Fruit fly (Drosophila melanogaster): Measurements from ENCODE around the gene CG8006.

CG8006 gene

dm6 chr3L:8185263-8186227 lies 26.1 kb upstream of the CG8006 start:
- TF ChIP-seq CG32121 (GFP tag; IDR thresholded peaks at IDR 0.05) (peak; percentile 42; the same call in 1 of the 2 replicates), CG4496 (GFP tag; IDR thresholded peaks at IDR 0.05) (peak; percentile 66; the same call in 2 of the 3 replicates), EcR (GFP tag; optimal IDR thresholded peaks at IDR 0.05) (peak; percentile 25), fd96Ca (GFP tag; IDR thresholded peaks at IDR 0.05) (peak; percentile 72), CG14655 (GFP tag; optimal IDR thresholded peaks at IDR 0.05) (no peak), gl (tag; optimal IDR thresholded peaks at IDR 0.05) (no peak), Pif1B (GFP tag; optimal IDR thresholded peaks at IDR 0.05) (peak; percentile 65), CG9948 (tag; optimal IDR thresholded peaks at IDR 0.05) (peak; percentile 48), CG34367 (tag; optimal IDR thresholded peaks at IDR 0.05) (peak; percentile 36), CG15710 (tag; optimal IDR thresholded peaks at IDR 0.05) (peak; percentile 57), CG17806 (tag; optimal IDR thresholded peaks at IDR 0.05) (peak; percentile 33), CG8159 (tag; optimal IDR thresholded peaks at IDR 0.05) (peak; percentile 74), Snoo (tag; optimal IDR thresholded peaks at IDR 0.05) (peak; percentile 42), D1 (tag; optimal IDR thresholded peaks at IDR 0.05) (no peak), CG8301 (tag; optimal IDR thresholded peaks at IDR 0.05) (peak; percentile 59), Ets98B (GFP tag; IDR thresholded peaks at IDR 0.05) (peak; percentile 53), rn (GFP tag; IDR thresholded peaks at IDR 0.05) (no peak)

dm6 chr3L:8186627-8187396 lies 24.9 kb upstream of the CG8006 start, which contains the start of the genes ERR and Atg18a:
Gene ERR, minus strand, starts transcription at chr3L:8186671.
Gene Atg18a, plus strand, starts transcription at chr3L:8186857.
- TF ChIP-seq CG12605 (GFP tag; IDR thresholded peaks at IDR 0.05) (peak; percentile 50; the same call in 1 of the 2 replicates), CG13204 (GFP tag; optimal IDR thresholded peaks at IDR 0.05) (no peak), CG10348 (GFP tag; IDR thresholded peaks at IDR 0.05) (peak; percentile 77), Snoo (tag; optimal IDR thresholded peaks at IDR 0.05) (peak; percentile 78), CG32121 (GFP tag; IDR thresholded peaks at IDR 0.05) (peak; percentile 89), CG8159 (tag; optimal IDR thresholded peaks at IDR 0.05) (peak; percentile 82), D1 (tag; optimal IDR thresholded peaks at IDR 0.05) (no peak), CG9948 (tag; optimal IDR thresholded peaks at IDR 0.05) (peak; percentile 73), CG34367 (tag; optimal IDR thresholded peaks at IDR 0.05) (peak; percentile 69), CG15710 (tag; optimal IDR thresholded peaks at IDR 0.05) (peak; percentile 87), EcR (GFP tag; optimal IDR thresholded peaks at IDR 0.05) (no peak), Ets98B (GFP tag; IDR thresholded peaks at IDR 0.05) (peak; percentile 82), CG14655 (GFP tag; optimal IDR thresholded peaks at IDR 0.05) (no peak), gl (tag; optimal IDR thresholded peaks at IDR 0.05) (peak; percentile 19), CG17806 (tag; optimal IDR thresholded peaks at IDR 0.05) (peak; percentile 73), rn (GFP tag; IDR thresholded peaks at IDR 0.05) (peak; percentile 84), fd96Ca (GFP tag; IDR thresholded peaks at IDR 0.05) (peak; percentile 81), CG8301 (tag; optimal IDR thresholded peaks at IDR 0.05) (peak; percentile 74), CG4496 (GFP tag; IDR thresholded peaks at IDR 0.05) (peak; percentile 92), Pif1A (GFP tag; optimal IDR thresholded peaks at IDR 0.05) (no peak), Pif1B (GFP tag; optimal IDR thresholded peaks at IDR 0.05) (peak; percentile 73)

- TF ChIP-seq Pif1A (GFP tag; optimal IDR thresholded peaks at IDR 0.05), result no peak
- 0 out of 2 replicates have a peak, but pooled peaks have one; percentile 30 for TF ChIP-seq CG32121 (GFP tag; IDR thresholded peaks at IDR 0.05)
- TF ChIP-seq Ets98B (GFP tag; IDR thresholded peaks at IDR 0.05), result peak; percentile 16; the same call in 1 of the 2 replicates
- TF ChIP-seq CG4496 (GFP tag; IDR thresholded peaks at IDR 0.05), result no peak; the same call in 2 of the 3 replicates
These were observed 24.3 kb upstream of the CG8006 start for dm6 chr3L:8187397-8187811.

- TF ChIP-seq gl (tag; optimal IDR thresholded peaks at IDR 0.05), result no peak
These were observed 22.5 kb upstream of the CG8006 start for dm6 chr3L:8189234-8189633.

dm6 chr3L:8191042-8191613 lies 20.6 kb upstream of the CG8006 start, which contains the start of gene MED24:
Gene MED24, plus strand, starts transcription at chr3L:8191270.
- TF ChIP-seq CG14655 (GFP tag; optimal IDR thresholded peaks at IDR 0.05), result no peak
- no peak for TF ChIP-seq D1 (tag; optimal IDR thresholded peaks at IDR 0.05)
- TF ChIP-seq Pif1B (GFP tag; optimal IDR thresholded peaks at IDR 0.05), result no peak
- TF ChIP-seq fd96Ca (GFP tag; IDR thresholded peaks at IDR 0.05), result no peak
- no peak for TF ChIP-seq CG15710 (tag; optimal IDR thresholded peaks at IDR 0.05)
- TF ChIP-seq gl (tag; optimal IDR thresholded peaks at IDR 0.05), result no peak
- TF ChIP-seq CG8301 (tag; optimal IDR thresholded peaks at IDR 0.05), result no peak
- TF ChIP-seq EcR (GFP tag; optimal IDR thresholded peaks at IDR 0.05), result no peak
- no peak for TF ChIP-seq CG9948 (tag; optimal IDR thresholded peaks at IDR 0.05)
- no peak for TF ChIP-seq CG34367 (tag; optimal IDR thresholded peaks at IDR 0.05)
- TF ChIP-seq CG8159 (tag; optimal IDR thresholded peaks at IDR 0.05), result no peak
- TF ChIP-seq Pif1A (GFP tag; optimal IDR thresholded peaks at IDR 0.05), result no peak
- no peak for TF ChIP-seq CG13204 (GFP tag; optimal IDR thresholded peaks at IDR 0.05)
- TF ChIP-seq CG4496 (GFP tag; IDR thresholded peaks at IDR 0.05), result no peak
- no peak for TF ChIP-seq CG10348 (GFP tag; IDR thresholded peaks at IDR 0.05)
- TF ChIP-seq CG32121 (GFP tag; IDR thresholded peaks at IDR 0.05), result no peak
- no peak for TF ChIP-seq Snoo (tag; optimal IDR thresholded peaks at IDR 0.05)

Data from whole organism, pupa.